Worm (Caenorhabditis elegans) whole organism, L1 larva: ENCODE results near the gene C16C8.19.

Experiments
- aly-2 ChIP-seq: fragments of 150-350 bp; optimal IDR thresholded peaks from 2 replicates; lab custom pipeline; 2014; ENCODE audit warnings: missing biosample characterization, missing genetic modification characterization
- ama-1 ChIP-seq: fragments of 150-350 bp; optimal IDR thresholded peaks from 2 replicates; lab custom pipeline; 2014
- elt-3 ChIP-seq, 6 experiments: fragments of 150-350 bp in 1 of 6; sonication (generic microtip); optimal IDR thresholded peaks; 2 replicates each; lab custom pipeline; 2017 to 2018; ENCODE audit warnings: missing biosample characterization in 6 of 6, missing genetic modification characterization in 6 of 6, inconsistent platforms in 1 of 6
- ets-5 ChIP-seq: fragments of 200-800 bp; sonication (Bioruptor generic); IDR thresholded peaks from 2 replicates; pipeline ENCODE4 v1.3.6; 2022; ENCODE audit warnings: missing genetic modification characterization, missing compliant biosample characterization
- lin-13 ChIP-seq: fragments of 150-350 bp; optimal IDR thresholded peaks from 2 replicates; lab custom pipeline; 2014; ENCODE audit warnings: missing biosample characterization, missing genetic modification reagents, missing genetic modification characterization
- mab-9 ChIP-seq: fragments of 200-800 bp; sonication (Bioruptor generic); IDR thresholded peaks from 2 replicates; pipeline ENCODE4 v1.3.6; 2022; ENCODE audit warnings: missing genetic modification reagents, missing genetic modification characterization, missing compliant biosample characterization
- mep-1 ChIP-seq: fragments of 150-350 bp; optimal IDR thresholded peaks from 2 replicates; lab custom pipeline; 2014; ENCODE audit warnings: missing biosample characterization, missing genetic modification characterization
- unc-130 ChIP-seq: fragments of 150-350 bp; optimal IDR thresholded peaks from 2 replicates; lab custom pipeline; 2017; ENCODE audit warnings: missing biosample characterization, missing genetic modification characterization, inconsistent platforms

- TF ChIP-seq elt-3 (tag; optimal IDR thresholded peaks at IDR 0.05; lab: Kevin White, UChicago) (no peak), lin-13 (GFP tag; lab: Kevin White, UChicago) (no peak), aly-2 (tag; lab: Kevin White, UChicago) (no peak), mep-1 (tag; lab: Kevin White, UChicago) (no peak), ama-1 (no peak), mab-9 (GFP tag; lab: Robert Waterston, UW) (no peak), ets-5 (GFP tag; lab: Robert Waterston, UW) (no peak), unc-130 (tag; lab: Kevin White, UChicago) (no peak)
Measured at ce11 chrII:3443154-3443553, 15.1 kb upstream of the C16C8.19 start, which contains the start of gene C16C8.22.
